Fruit fly (Drosophila melanogaster) whole organism, embryonic: ENCODE data around the gene CG15199.

ENCODE experiments used
- Asciz ChIP-seq: fragments of 200-800 bp; sonication (Bioruptor generic); optimal IDR thresholded peaks from 2 replicates; lab custom pipeline; 2017; ENCODE audit warnings: missing biosample characterization, mild to moderate bottlenecking, missing genetic modification characterization, missing genetic modification reagents
- Atf3 ChIP-seq: fragments of 200-800 bp; sonication (Bioruptor generic); optimal IDR thresholded peaks from 3 replicates; lab custom pipeline; 2016; ENCODE audit warnings: missing biosample characterization, missing genetic modification characterization
- B-H1 ChIP-seq: fragments of 200-800 bp; sonication (Bioruptor generic); IDR thresholded peaks from 3 replicates; pipeline ENCODE4 v1.3.6; 2022; ENCODE audit warnings: missing biosample characterization, missing genetic modification characterization
- C15 ChIP-seq: fragments of 200-800 bp; sonication (Bioruptor generic); IDR thresholded peaks from 3 replicates; pipeline ENCODE4 v1.3.6; 2022; ENCODE audit warnings: missing biosample characterization, missing genetic modification characterization
- CG1024 ChIP-seq: fragments of 200-800 bp; sonication (Bioruptor generic); IDR thresholded peaks from 2 replicates; pipeline ENCODE4 v1.3.6; 2022; ENCODE audit warnings: missing biosample characterization, missing genetic modification characterization
- CG11456 ChIP-seq: fragments of 200-800 bp; sonication (Bioruptor generic); IDR thresholded peaks from 3 replicates; pipeline ENCODE4 v1.3.6; 2022; ENCODE audit warnings: missing biosample characterization, missing genetic modification characterization
- CG11560 ChIP-seq: fragments of 200-800 bp; sonication (Bioruptor generic); IDR thresholded peaks from 3 replicates; pipeline ENCODE4 v1.3.6; 2022; ENCODE audit warnings: missing biosample characterization, missing genetic modification characterization
- CG11723 ChIP-seq: fragments of 200-800 bp; sonication (Bioruptor generic); optimal IDR thresholded peaks from 2 replicates; lab custom pipeline; 2017; ENCODE audit warnings: missing biosample characterization, mild to moderate bottlenecking, missing genetic modification characterization
- CG12942 ChIP-seq: fragments of 200-800 bp; sonication (Bioruptor generic); optimal IDR thresholded peaks from 3 replicates; lab custom pipeline; 2016; ENCODE audit warnings: missing biosample characterization, missing genetic modification characterization
- CG14441 ChIP-seq: fragments of 200-800 bp; sonication (Bioruptor generic); IDR thresholded peaks from 2 replicates; pipeline ENCODE4 v1.3.6; 2022; ENCODE audit warnings: missing biosample characterization, missing genetic modification characterization
- CG15073 ChIP-seq: fragments of 200-800 bp; sonication (Bioruptor generic); optimal IDR thresholded peaks from 2 replicates; lab custom pipeline; 2016; ENCODE audit warnings: missing biosample characterization, missing genetic modification characterization
- CG15479 ChIP-seq: fragments of 200-800 bp; sonication (Bioruptor generic); optimal IDR thresholded peaks from 3 replicates; lab custom pipeline; 2019; ENCODE audit warnings: missing biosample characterization, mild to moderate bottlenecking, missing genetic modification characterization, moderate library complexity
- CG2712 ChIP-seq: fragments of 200-800 bp; optimal IDR thresholded peaks from 3 replicates; lab custom pipeline; 2019; ENCODE audit warnings: missing biosample characterization, mild to moderate bottlenecking, missing genetic modification characterization, moderate library complexity
- CG3163 ChIP-seq: fragments of 200-800 bp; sonication (Bioruptor generic); optimal IDR thresholded peaks from 3 replicates; lab custom pipeline; 2016; ENCODE audit warnings: missing biosample characterization, missing genetic modification characterization
- CG6272 ChIP-seq: fragments of 200-800 bp; sonication (Bioruptor generic); IDR thresholded peaks from 2 replicates; pipeline ENCODE4 v1.3.6; 2022; ENCODE audit warnings: missing biosample characterization, missing genetic modification characterization
- CG8281 ChIP-seq: fragments of 200-800 bp; sonication (Bioruptor generic); optimal IDR thresholded peaks from 2 replicates; lab custom pipeline; 2018; ENCODE audit warnings: missing biosample characterization, mild to moderate bottlenecking, missing genetic modification characterization, moderate library complexity
- CG9609 ChIP-seq: fragments of 200-800 bp; sonication (Bioruptor generic); optimal IDR thresholded peaks from 3 replicates; lab custom pipeline; 2016; ENCODE audit warnings: missing biosample characterization, missing genetic modification characterization
- CG9932 ChIP-seq: fragments of 200-800 bp; sonication (Bioruptor generic); IDR thresholded peaks from 2 replicates; pipeline ENCODE4 v1.3.6; 2022; ENCODE audit warnings: missing biosample characterization, missing genetic modification characterization
- Chrac-16 ChIP-seq: fragments of 200-800 bp; sonication (Bioruptor generic); optimal IDR thresholded peaks from 3 replicates; lab custom pipeline; 2016; ENCODE audit warnings: missing biosample characterization, missing genetic modification characterization
- Dip2 ChIP-seq: fragments of 200-800 bp; sonication (Bioruptor generic); IDR thresholded peaks from 2 replicates; pipeline ENCODE4 v1.3.6; 2022; ENCODE audit warnings: missing biosample characterization, missing genetic modification characterization
- Doc2 ChIP-seq: fragments of 200-800 bp; sonication (Bioruptor generic); IDR thresholded peaks from 2 replicates; pipeline ENCODE4 v1.3.6; 2022; ENCODE audit warnings: missing biosample characterization, missing genetic modification characterization
- Doc3 ChIP-seq: fragments of 200-800 bp; sonication (Bioruptor generic); IDR thresholded peaks from 3 replicates; pipeline ENCODE4 v1.3.6; 2022; ENCODE audit warnings: missing biosample characterization, missing genetic modification characterization; ENCODE audit not compliant: partially characterized antibody
- ERR ChIP-seq: fragments of 200-800 bp; sonication (Bioruptor generic); optimal IDR thresholded peaks from 2 replicates; lab custom pipeline; 2016; ENCODE audit warnings: missing biosample characterization, missing genetic modification characterization
- Gug ChIP-seq: fragments of 200-800 bp; sonication (Bioruptor generic); IDR thresholded peaks from 4 replicates; pipeline ENCODE4 v1.3.6; 2022; ENCODE audit warnings: missing biosample characterization, missing genetic modification characterization
- HmgD ChIP-seq: fragments of 200-800 bp; sonication (Bioruptor generic); optimal IDR thresholded peaks from 3 replicates; lab custom pipeline; 2016; ENCODE audit warnings: missing biosample characterization, missing genetic modification characterization
- Lpt ChIP-seq: fragments of >200 bp; optimal IDR thresholded peaks from 2 replicates; lab custom pipeline; 2018; ENCODE audit warnings: missing biosample characterization, missing genetic modification characterization
- Med ChIP-seq: fragments of 200-800 bp; sonication (Bioruptor generic); peaks from one replicate; lab custom pipeline; 2016; ENCODE audit warnings: missing biosample characterization, missing genetic modification characterization, mild to moderate bottlenecking, inconsistent platforms, moderate library complexity
- Nf-YA ChIP-seq: fragments of 200-800 bp; sonication (Bioruptor generic); IDR thresholded peaks from 2 replicates; pipeline ENCODE4 v1.3.6; 2022; ENCODE audit warnings: missing biosample characterization, missing genetic modification characterization
- Oaz ChIP-seq: fragments of 200-800 bp; sonication (Bioruptor generic); IDR thresholded peaks from 2 replicates; pipeline ENCODE4 v1.3.6; 2022; ENCODE audit warnings: missing biosample characterization, missing genetic modification characterization
- Opbp ChIP-seq: fragments of 200-800 bp; sonication (Bioruptor generic); IDR thresholded peaks from 3 replicates; pipeline ENCODE4 v1.3.6; 2022; ENCODE audit warnings: missing biosample characterization, missing genetic modification characterization; ENCODE audit not compliant: partially characterized antibody
- Spps ChIP-seq: fragments of 200-800 bp; sonication (Bioruptor generic); optimal IDR thresholded peaks from 2 replicates; lab custom pipeline; 2018; ENCODE audit warnings: missing biosample characterization, mild to moderate bottlenecking, missing genetic modification characterization
- Taf1 ChIP-seq: fragments of 200-800 bp; sonication (Bioruptor generic); IDR thresholded peaks from 2 replicates; pipeline ENCODE4 v1.3.6; 2022; ENCODE audit warnings: missing biosample characterization, missing genetic modification characterization
- al ChIP-seq: fragments of 200-800 bp; sonication (Bioruptor generic); IDR thresholded peaks from 2 replicates; pipeline ENCODE4 v1.3.6; 2022; ENCODE audit warnings: missing biosample characterization, missing genetic modification characterization
- amos ChIP-seq: fragments of 200-800 bp; sonication (Bioruptor generic); IDR thresholded peaks from 2 replicates; pipeline ENCODE4 v1.3.6; 2022; ENCODE audit warnings: missing biosample characterization, missing genetic modification characterization; ENCODE audit not compliant: partially characterized antibody
- ap ChIP-seq: fragments of 200-800 bp; sonication (Bioruptor generic); IDR thresholded peaks from 2 replicates; pipeline ENCODE4 v1.3.6; 2022; ENCODE audit warnings: missing biosample characterization, missing genetic modification characterization
- bigmax ChIP-seq: fragments of 200-800 bp; sonication (Bioruptor generic); optimal IDR thresholded peaks from 2 replicates; lab custom pipeline; 2018; ENCODE audit warnings: missing biosample characterization, mild to moderate bottlenecking, missing genetic modification characterization
- en ChIP-seq: fragments of 200-800 bp; sonication (Bioruptor generic); optimal IDR thresholded peaks from 2 replicates; lab custom pipeline; 2016; ENCODE audit warnings: missing biosample characterization, missing genetic modification characterization
- eyg ChIP-seq: fragments of 200-800 bp; sonication (Bioruptor generic); optimal IDR thresholded peaks from 3 replicates; lab custom pipeline; 2016; ENCODE audit warnings: missing biosample characterization, missing genetic modification characterization
- kah ChIP-seq: fragments of 200-800 bp; sonication (Bioruptor generic); optimal IDR thresholded peaks from 2 replicates; lab custom pipeline; 2018; ENCODE audit warnings: missing biosample characterization, mild to moderate bottlenecking, missing genetic modification characterization
- kni ChIP-seq: fragments of 200-800 bp; sonication (Bioruptor generic); optimal IDR thresholded peaks from 3 replicates; lab custom pipeline; 2017; ENCODE audit warnings: mild to moderate bottlenecking, missing biosample characterization, missing genetic modification reagents, missing genetic modification characterization
- lab ChIP-seq: fragments of 200-800 bp; sonication (Bioruptor generic); optimal IDR thresholded peaks from 3 replicates; lab custom pipeline; 2017; ENCODE audit warnings: missing biosample characterization, missing genetic modification characterization, mild to moderate bottlenecking, moderate library complexity, missing genetic modification reagents
- lbe ChIP-seq: fragments of 200-800 bp; sonication (Bioruptor generic); optimal IDR thresholded peaks from 2 replicates; lab custom pipeline; 2016; ENCODE audit warnings: missing biosample characterization, mild to moderate bottlenecking, missing genetic modification characterization
- lmd ChIP-seq: fragments of 200-800 bp; sonication (Bioruptor generic); IDR thresholded peaks from 2 replicates; pipeline ENCODE4 v1.3.6; 2022; ENCODE audit warnings: missing biosample characterization, missing genetic modification characterization
- mam ChIP-seq: fragments of 200-800 bp; sonication (Bioruptor generic); optimal IDR thresholded peaks from 3 replicates; lab custom pipeline; 2016; ENCODE audit warnings: missing biosample characterization, missing genetic modification characterization
- nerfin-2 ChIP-seq: fragments of 200-800 bp; sonication (Bioruptor generic); IDR thresholded peaks from 2 replicates; pipeline ENCODE4 v1.3.6; 2022; ENCODE audit warnings: missing biosample characterization, missing genetic modification characterization; ENCODE audit not compliant: partially characterized antibody
- org-1 ChIP-seq: fragments of 200-800 bp; sonication (Bioruptor generic); optimal IDR thresholded peaks from 2 replicates; lab custom pipeline; 2017; ENCODE audit warnings: missing biosample characterization, missing genetic modification characterization
- p53 ChIP-seq: fragments of 200-800 bp; sonication (Bioruptor generic); optimal IDR thresholded peaks from 2 replicates; lab custom pipeline; 2016; ENCODE audit warnings: missing biosample characterization, missing genetic modification characterization
- pho ChIP-seq: fragments of 200-800 bp; sonication (Bioruptor generic); optimal IDR thresholded peaks from 2 replicates; lab custom pipeline; 2016; ENCODE audit warnings: missing biosample characterization, missing genetic modification characterization
- pzg ChIP-seq: fragments of 200-800 bp; sonication (Bioruptor generic); optimal IDR thresholded peaks from 3 replicates; lab custom pipeline; 2018; ENCODE audit warnings: missing biosample characterization, mild to moderate bottlenecking, missing genetic modification characterization, moderate library complexity
- schlank ChIP-seq: fragments of 200-800 bp; sonication (Bioruptor generic); optimal IDR thresholded peaks from 2 replicates; lab custom pipeline; 2018; ENCODE audit warnings: missing biosample characterization, mild to moderate bottlenecking, missing genetic modification characterization
- stwl ChIP-seq: fragments of 200-800 bp; sonication (Bioruptor generic); optimal IDR thresholded peaks from 3 replicates; lab custom pipeline; 2018; ENCODE audit warnings: missing biosample characterization, mild to moderate bottlenecking, missing genetic modification characterization, moderate library complexity

Gene CG15199

dm6 chrX:11108148-11108844, 33.3 kb downstream of the CG15199 start, which contains the start of gene Hsp60A (continued):
- TF ChIP-seq B-H1 (GFP tag; lab: Robert Waterston, UW) (peak; percentile 34; the same call in 1 of the 3 replicates), Lpt (no peak), CG1024 (no peak), amos (GFP tag; lab: Robert Waterston, UW) (peak; percentile 75), Taf1 (GFP tag; lab: Robert Waterston, UW) (no peak), Spps (tag; lab: Kevin White, UChicago) (no peak), bigmax (GFP tag; lab: Kevin White, UChicago) (peak; percentile 95), Asciz (GFP tag; lab: Kevin White, UChicago) (no peak), CG9609 (GFP tag; lab: Kevin White, UChicago) (no peak), CG9932 (GFP tag; lab: Robert Waterston, UW) (peak; percentile 69), CG3163 (no peak), CG15479 (GFP tag; lab: Kevin White, UChicago) (no peak), CG11560 (tag; lab: Robert Waterston, UW) (peak; percentile 98), CG14441 (GFP tag; lab: Robert Waterston, UW) (peak; percentile 38; the same call in 1 of the 2 replicates), CG2712 (tag; lab: Kevin White, UChicago) (peak; percentile 61), CG15073 (GFP tag; lab: Kevin White, UChicago) (no peak), Med (GFP tag; lab: Kevin White, UChicago) (peak; percentile 69), nerfin-2 (GFP tag; lab: Robert Waterston, UW) (peak; percentile 78), org-1 (GFP tag; lab: Kevin White, UChicago) (no peak), Atf3 (GFP tag; lab: Kevin White, UChicago) (no peak), lab (GFP tag; lab: Kevin White, UChicago) (peak; percentile 69), pho (GFP tag; lab: Kevin White, UChicago) (no peak), HmgD (no peak), CG11456 (0 out of 3 replicates have a peak, but pooled peaks have one; percentile 8), mam (peak; percentile 34), CG6272 (GFP tag; lab: Robert Waterston, UW) (no peak), Doc2 (GFP tag; lab: Robert Waterston, UW) (no peak), en (GFP tag; lab: Kevin White, UChicago) (no peak), stwl (peak; percentile 50), Nf-YA (GFP tag; lab: Robert Waterston, UW) (no peak), schlank (no peak), eyg (no peak), C15 (GFP tag; lab: Robert Waterston, UW) (no peak), kah (GFP tag; lab: Kevin White, UChicago) (no peak), Gug (GFP tag; lab: Robert Waterston, UW) (no peak), kni (GFP tag; lab: Kevin White, UChicago) (no peak), Oaz (GFP tag; lab: Robert Waterston, UW) (no peak), lmd (GFP tag; lab: Robert Waterston, UW) (peak; percentile 38; the same call in 1 of the 2 replicates), ap (GFP tag; lab: Robert Waterston, UW) (no peak), Doc3 (GFP tag; lab: Robert Waterston, UW) (peak; percentile 84), Dip2 (GFP tag; lab: Robert Waterston, UW) (no peak), Opbp (GFP tag; lab: Robert Waterston, UW) (peak; percentile 69; the same call in 2 of the 3 replicates), CG8281 (tag; lab: Kevin White, UChicago) (no peak), p53 (GFP tag; lab: Kevin White, UChicago) (no peak), al (GFP tag; lab: Robert Waterston, UW) (peak; percentile 35; the same call in 1 of the 2 replicates), ERR (GFP tag; lab: Kevin White, UChicago) (no peak), pzg (peak; percentile 73), CG12942 (peak; percentile 15), lbe (GFP tag; lab: Kevin White, UChicago) (peak; percentile 21), Chrac-16 (GFP tag; lab: Kevin White, UChicago) (peak; percentile 21), CG11723 (GFP tag; lab: Kevin White, UChicago) (no peak)
